Fruit fly (Drosophila melanogaster): ENCODE measurements around the gene CG17328.

- TF ChIP-seq ss (GFP tag; optimal IDR thresholded peaks at IDR 0.05) (no peak), Sox102F (GFP tag; optimal IDR thresholded peaks at IDR 0.05) (no peak), Smox (GFP tag; optimal IDR thresholded peaks at IDR 0.05) (no peak), CG11294 (GFP tag; IDR thresholded peaks at IDR 0.05) (no peak)
Observed at dm6 chr2L:16326892-16327291, 27.1 kb downstream of the CG17328 start, which contains the start of gene CG4278.
